Fruit fly (Drosophila melanogaster) whole organism, wandering third instar larva: Measurements from ENCODE around the gene Adsl.

ENCODE experiments used
- GATAd ChIP-seq: sonication (Bioruptor generic); optimal IDR thresholded peaks from 2 replicates; lab custom pipeline; 2016; ENCODE audit warnings: missing biosample characterization, missing genetic modification characterization
- Hr78 ChIP-seq: fragments of >200 bp; optimal IDR thresholded peaks from 2 replicates; lab custom pipeline; 2017; ENCODE audit warnings: missing biosample characterization, missing genetic modification characterization
- Myc ChIP-seq: fragments of >200 bp; optimal IDR thresholded peaks from 2 replicates; lab custom pipeline; 2017
- Rel ChIP-seq, 2 experiments: fragments of 200-800 bp; sonication (Bioruptor generic) in 1 of 2; optimal IDR thresholded peaks; 2 replicates in 1 of 2; 3 replicates in 1 of 2; lab custom pipeline; 2016 to 2019; ENCODE audit warnings: mild to moderate bottlenecking in 2 of 2, missing biosample characterization in 2 of 2, missing genetic modification characterization in 2 of 2, moderate library complexity in 1 of 2
- dl ChIP-seq, 2 experiments: fragments of 175-275, 200-275 bp in 1 of 2; fragments of 200-275 bp in 1 of 2; sonication (Bioruptor generic); optimal IDR thresholded peaks; lab custom pipeline; 2018; ENCODE audit warnings: mild to moderate bottlenecking in 2 of 2, missing biosample characterization in 2 of 2, missing genetic modification characterization in 2 of 2, moderate library complexity in 2 of 2; ENCODE audit not compliant: partially characterized antibody in 2 of 2, insufficient read depth in 1 of 2
- dmrt93B ChIP-seq: fragments of 200-800 bp; sonication (Bioruptor generic); optimal IDR thresholded peaks from 2 replicates; lab custom pipeline; 2018; ENCODE audit warnings: missing biosample characterization, mild to moderate bottlenecking, missing genetic modification characterization
- h ChIP-seq: fragments of 200-800 bp; sonication (Bioruptor generic); optimal IDR thresholded peaks from 3 replicates; lab custom pipeline; 2016; ENCODE audit warnings: missing biosample characterization, mild to moderate bottlenecking, missing genetic modification characterization
- pan ChIP-seq: fragments of >200 bp; optimal IDR thresholded peaks from 2 replicates; lab custom pipeline; 2017
- psq ChIP-seq: fragments of 200-800 bp; sonication (Bioruptor generic); optimal IDR thresholded peaks from 3 replicates; lab custom pipeline; 2017; ENCODE audit warnings: missing biosample characterization, mild to moderate bottlenecking, missing genetic modification characterization, moderate library complexity
- sage ChIP-seq: fragments of 200-800 bp; sonication (Bioruptor generic); optimal IDR thresholded peaks from 2 replicates; lab custom pipeline; 2016; ENCODE audit warnings: missing biosample characterization, mild to moderate bottlenecking, missing genetic modification characterization
- tai ChIP-seq: sonication (Bioruptor generic); optimal IDR thresholded peaks from 2 replicates; lab custom pipeline; 2016; ENCODE audit warnings: missing biosample characterization, missing genetic modification characterization

DNA sequence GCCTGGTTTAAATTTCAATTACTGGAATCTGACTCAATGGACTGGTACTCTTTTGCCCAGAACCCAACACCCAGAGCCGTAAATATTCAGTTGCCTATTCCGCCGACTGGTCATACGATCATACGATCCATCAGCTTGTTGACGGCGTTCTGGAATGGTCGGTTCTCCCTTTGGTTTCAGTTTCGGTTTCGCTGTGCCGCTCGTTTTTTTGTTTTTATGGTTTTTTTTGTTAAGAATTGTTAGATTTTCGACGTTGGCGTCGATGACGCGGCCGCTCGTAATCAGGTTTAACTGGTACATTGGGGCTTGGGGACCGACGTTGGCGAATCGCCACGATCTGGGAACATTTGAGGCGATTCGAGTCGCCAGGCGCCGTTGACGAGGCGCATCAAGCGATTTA lies 41.8 kb upstream of the Adsl start:
- TF ChIP-seq dl (GFP tag; optimal IDR thresholded peaks at IDR 0.05; lab: Kevin White, UChicago; ENCODE audit: insufficient read depth in 1 of 2, partially characterized antibody in 2 of 2) (no peak), psq (GFP tag; lab: Kevin White, UChicago) (no peak), GATAd (no peak), dmrt93B (GFP tag; lab: Kevin White, UChicago) (no peak), Hr78 (GFP tag; lab: Kevin White, UChicago) (no peak), Myc (lab: Kevin White, UChicago) (no peak), sage (GFP tag; lab: Kevin White, UChicago) (no peak), tai (no peak), h (GFP tag; lab: Kevin White, UChicago) (no peak), pan (lab: Kevin White, UChicago) (no peak), Rel (GFP tag; optimal IDR thresholded peaks at IDR 0.05; lab: Kevin White, UChicago) (no peak), Rel (tag; optimal IDR thresholded peaks at IDR 0.05; lab: Kevin White, UChicago) (no peak)
